Fruit fly (Drosophila melanogaster) S2 (cell line): ENCODE data around the gene Sh.
"Not testable (repeated sequence)": the region's sequence is repeated elsewhere in the genome, so short reads cannot be mapped to it uniquely, and the experiment has no call there.

Experiments
- CG8478 ChIP-seq: fragments of >200 bp; optimal IDR thresholded peaks from 2 replicates; lab custom pipeline; 2018
- CTCF ChIP-seq, 2 experiments: fragments of >200 bp; optimal IDR thresholded peaks; 2 replicates each; lab custom pipeline; 2018

Sh gene

DNA sequence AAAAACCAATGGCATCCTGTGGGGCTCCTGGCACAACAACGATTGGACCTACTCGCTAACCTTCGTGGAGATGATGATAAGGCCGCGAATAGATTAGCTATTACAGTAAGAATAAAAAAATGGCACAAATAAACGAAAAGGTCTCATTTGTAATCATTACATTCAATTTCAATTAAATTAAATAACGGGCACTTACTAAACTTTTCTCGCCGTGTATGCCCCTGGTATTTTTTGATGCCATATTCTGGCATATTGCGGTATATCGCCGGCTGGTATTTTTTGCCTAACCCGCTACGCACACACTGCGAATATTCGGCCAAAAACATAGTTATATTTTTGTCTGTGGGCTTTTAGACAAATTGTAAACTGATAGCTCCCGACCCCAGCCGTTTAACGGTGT, 163.6 kb downstream of the Sh start, which contains the start of gene Gss2:
TSS of gene Gss2 (plus strand) at position 301 of the 400 bp plus-strand sequence.
- TF ChIP-seq CTCF (optimal IDR thresholded peaks at IDR 0.05; lab: Kevin White, UChicago); CG8478 (lab: Kevin White, UChicago): not testable (repeated sequence)

dm6 chrX:17889247-17889646, 173.8 kb downstream of the Sh start, which contains the start of gene Gss1:
TSS of gene Gss1 (plus strand) at chrX:17889547.
- not testable (repeated sequence) for TF ChIP-seq CTCF (optimal IDR thresholded peaks at IDR 0.05; lab: Kevin White, UChicago); CG8478 (lab: Kevin White, UChicago)

DNA sequence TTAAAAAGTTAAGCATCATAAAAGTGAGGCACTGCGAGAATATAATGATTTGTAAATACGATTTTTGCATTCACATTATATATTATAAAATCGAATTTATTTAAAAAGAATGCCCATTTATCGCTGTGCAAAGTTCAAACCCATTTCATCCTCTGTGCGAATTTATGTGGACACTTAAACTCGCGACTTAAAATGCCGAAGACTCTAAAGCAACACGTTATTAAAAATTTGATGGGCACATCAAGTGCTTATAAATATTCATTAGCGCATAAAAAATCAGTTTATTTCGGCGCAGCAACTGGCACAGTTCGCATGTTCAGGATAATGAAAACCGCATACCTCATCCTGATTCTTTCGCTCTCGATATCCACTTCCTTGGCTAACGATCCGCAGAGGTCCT, 175.2 kb downstream of the Sh start, which contains the start of gene CG6788:
TSS of gene CG6788 (plus strand) at position 301 of the 400 bp plus-strand sequence.
- TF ChIP-seq CTCF (optimal IDR thresholded peaks at IDR 0.05; lab: Kevin White, UChicago) (no peak), CG8478 (lab: Kevin White, UChicago) (no peak)

dm6 chrX:17887208-17887627, 175.8 kb downstream of the Sh start, which contains the start of gene mnb:
TSS of gene mnb (minus strand) at chrX:17887222.
- TF ChIP-seq CTCF (optimal IDR thresholded peaks at IDR 0.05; lab: Kevin White, UChicago) (peak; percentile 24 to 58), CG8478 (lab: Kevin White, UChicago) (no peak)

DNA sequence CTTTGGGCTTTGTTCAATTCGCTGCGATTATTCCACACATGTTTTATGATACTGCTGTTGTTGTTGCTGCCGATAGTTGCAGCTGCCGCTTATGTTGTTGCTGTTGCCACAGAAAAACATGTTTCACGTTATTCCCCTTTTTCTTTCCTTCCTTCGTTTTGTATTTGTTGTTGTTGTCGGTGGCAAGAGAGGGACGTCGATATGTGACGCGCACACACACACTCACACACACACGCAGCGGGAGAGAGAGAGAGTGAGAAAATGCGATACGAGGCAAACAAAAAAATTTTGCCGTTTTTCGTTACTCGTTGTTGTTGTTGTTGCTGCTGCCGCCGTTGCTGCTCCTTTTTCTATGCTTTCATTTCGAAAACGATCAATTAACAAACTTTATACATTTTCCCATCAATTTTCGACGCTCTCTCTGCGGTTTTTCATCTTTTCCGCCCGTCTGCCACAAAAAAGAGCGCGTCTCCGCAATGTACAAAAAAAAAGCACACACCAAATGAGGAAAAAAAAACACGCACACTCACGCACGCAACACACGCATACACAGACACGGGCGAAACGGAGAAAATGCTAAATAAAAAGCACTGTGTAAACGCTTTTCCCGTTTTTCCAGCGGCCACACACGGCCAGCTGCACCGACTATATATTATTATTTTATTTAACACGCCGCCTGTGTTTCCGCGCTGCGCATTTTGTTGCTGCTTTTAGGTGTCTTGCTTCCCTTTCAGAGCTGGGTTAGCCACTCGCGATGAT, 176.4 kb downstream of the Sh start:
- TF ChIP-seq CTCF (optimal IDR thresholded peaks at IDR 0.05; lab: Kevin White, UChicago) = no peak
- TF ChIP-seq CG8478 (lab: Kevin White, UChicago) = no peak

DNA sequence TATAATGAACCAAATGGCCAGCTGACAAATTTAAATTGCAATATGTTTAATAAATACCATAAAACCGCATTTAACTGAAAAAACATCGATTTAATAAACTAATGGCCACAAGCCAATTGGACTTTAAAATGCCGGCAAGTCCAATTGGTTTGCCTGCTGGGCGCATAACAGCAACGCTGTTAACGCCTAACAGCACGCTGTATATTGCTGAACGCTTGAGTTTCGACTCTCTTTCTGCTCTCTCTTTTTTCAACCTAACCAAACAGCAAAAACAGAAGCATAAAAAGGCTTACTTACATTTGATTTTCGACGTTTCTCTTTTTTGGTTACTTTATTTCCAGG, 177.0 kb downstream of the Sh start:
- TF ChIP-seq CG8478 (lab: Kevin White, UChicago) (no peak), CTCF (optimal IDR thresholded peaks at IDR 0.05; lab: Kevin White, UChicago) (no peak)

DNA sequence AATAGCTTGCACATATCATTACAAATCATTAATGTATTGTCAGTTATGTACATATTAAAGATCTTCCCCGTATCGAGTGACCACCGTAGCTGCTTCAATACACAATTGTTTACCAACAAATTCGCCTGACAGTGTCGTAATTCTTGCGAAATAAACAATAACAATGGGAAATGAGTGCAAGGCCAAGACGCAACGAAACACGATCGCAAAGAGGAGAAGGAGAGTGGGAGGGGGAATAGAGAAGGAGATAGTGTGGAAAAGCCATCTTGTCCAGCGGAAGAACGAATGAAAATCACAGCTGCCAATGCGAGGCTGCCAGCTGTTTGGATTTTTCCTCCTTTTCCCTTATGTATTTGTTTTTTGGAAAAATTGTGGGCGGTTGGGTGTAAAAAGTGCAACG, 177.8 kb downstream of the Sh start:
- TF ChIP-seq CTCF (optimal IDR thresholded peaks at IDR 0.05; lab: Kevin White, UChicago) (peak in 1 of 2 experiments; percentile 3), CG8478 (lab: Kevin White, UChicago) (no peak)

dm6 chrX:17884567-17884966, 178.5 kb downstream of the Sh start:
- no peak for TF ChIP-seq CG8478 (lab: Kevin White, UChicago)
- TF ChIP-seq CTCF (optimal IDR thresholded peaks at IDR 0.05; lab: Kevin White, UChicago) = peak; percentile 84 to 87

DNA sequence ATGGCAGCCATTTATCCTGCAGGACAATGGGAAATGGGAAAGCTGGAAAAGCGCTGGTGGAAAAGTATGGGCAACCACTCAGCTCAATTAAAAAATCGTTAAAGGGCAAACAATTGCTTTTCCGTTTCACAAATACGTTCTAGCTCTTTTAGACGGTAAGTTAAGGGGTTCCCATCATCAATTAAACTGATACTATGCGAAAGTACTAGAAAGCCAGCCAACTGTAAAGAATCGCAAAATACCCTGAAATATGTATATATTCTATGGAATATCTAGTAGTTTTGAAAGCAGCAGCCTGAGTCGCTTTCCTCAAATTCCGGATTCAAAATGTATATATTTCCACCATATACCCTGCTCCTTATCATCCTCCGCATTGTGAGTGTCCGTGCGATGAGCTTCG, 179.6 kb downstream of the Sh start, which contains the start of gene CG12985:
TSS of gene CG12985 (plus strand) at position 301 of the 400 bp plus-strand sequence.
- no peak for TF ChIP-seq CTCF (optimal IDR thresholded peaks at IDR 0.05; lab: Kevin White, UChicago)
- no peak for TF ChIP-seq CG8478 (lab: Kevin White, UChicago)

DNA sequence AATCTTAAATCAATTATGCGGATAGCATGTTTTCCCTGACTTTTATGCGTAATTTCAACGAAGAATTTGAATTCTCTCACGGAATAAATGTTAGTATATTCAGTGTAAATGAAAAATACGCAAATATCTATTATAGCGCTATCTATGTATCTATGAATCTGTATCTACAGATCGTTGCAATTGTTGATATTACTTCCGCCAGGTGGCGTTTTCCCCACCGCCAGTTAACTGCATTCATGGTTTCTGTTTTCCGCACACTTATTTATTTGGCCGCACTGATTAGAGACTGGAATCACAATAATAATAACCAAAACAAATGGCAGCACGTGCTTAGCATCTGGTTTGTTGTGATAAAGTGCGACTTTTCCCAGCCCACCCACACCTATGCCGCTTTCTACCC, 180.3 kb downstream of the Sh start:
- TF ChIP-seq CTCF (optimal IDR thresholded peaks at IDR 0.05; lab: Kevin White, UChicago) (peak; percentile 74 to 76), CG8478 (lab: Kevin White, UChicago) (no peak)

dm6 chrX:17881138-17882121, 181.6 kb downstream of the Sh start:
- no peak for TF ChIP-seq CTCF (optimal IDR thresholded peaks at IDR 0.05; lab: Kevin White, UChicago)
- TF ChIP-seq CG8478 (lab: Kevin White, UChicago) = no peak

dm6 chrX:17880269-17880889, 182.7 kb downstream of the Sh start:
- TF ChIP-seq CG8478 (lab: Kevin White, UChicago) = no peak
- no peak for TF ChIP-seq CTCF (optimal IDR thresholded peaks at IDR 0.05; lab: Kevin White, UChicago)

- TF ChIP-seq CTCF (optimal IDR thresholded peaks at IDR 0.05; lab: Kevin White, UChicago) (no peak), CG8478 (lab: Kevin White, UChicago) (no peak)
Measured at dm6 chrX:17879211-17879897, 183.7 kb downstream of the Sh start.
